Fruit fly (Drosophila melanogaster) whole organism, prepupa: ENCODE results near the gene RpL10.

Experiments used
- Blimp-1 ChIP-seq: fragments of 200-800 bp; sonication (Bioruptor generic); optimal IDR thresholded peaks from 3 replicates; lab custom pipeline; 2017; ENCODE audit warnings: missing biosample characterization, missing genetic modification characterization, mild to moderate bottlenecking, moderate library complexity, missing genetic modification reagents
- CG11294 ChIP-seq: fragments of 200-800 bp; sonication (Bioruptor generic); IDR thresholded peaks from 2 replicates; pipeline ENCODE4 v1.3.6; 2022; ENCODE audit warnings: missing biosample characterization, missing genetic modification characterization
- CG1621 ChIP-seq: fragments of 200-800 bp; sonication (Bioruptor generic); optimal IDR thresholded peaks from 3 replicates; lab custom pipeline; 2018; ENCODE audit warnings: missing biosample characterization, mild to moderate bottlenecking, missing genetic modification characterization
- CG16779 ChIP-seq: fragments of 200-800 bp; sonication (Bioruptor generic); optimal IDR thresholded peaks from 3 replicates; lab custom pipeline; 2017; ENCODE audit warnings: missing biosample characterization, mild to moderate bottlenecking, missing genetic modification characterization
- CG6808 ChIP-seq: fragments of 200-800 bp; sonication (Bioruptor generic); optimal IDR thresholded peaks from 3 replicates; lab custom pipeline; 2017; ENCODE audit warnings: missing biosample characterization, missing genetic modification characterization, mild to moderate bottlenecking, moderate library complexity, missing genetic modification reagents
- CG8319 ChIP-seq: fragments of 200-800 bp; sonication (Bioruptor generic); optimal IDR thresholded peaks from 3 replicates; lab custom pipeline; 2016; ENCODE audit warnings: missing biosample characterization, missing genetic modification characterization
- Eip93F ChIP-seq: fragments of 200-800 bp; sonication (Bioruptor generic); optimal IDR thresholded peaks from 2 replicates; lab custom pipeline; 2016; ENCODE audit warnings: missing biosample characterization, mild to moderate bottlenecking, missing genetic modification characterization
- Sox102F ChIP-seq: fragments of 200-800 bp; sonication (Bioruptor generic); optimal IDR thresholded peaks from 2 replicates; lab custom pipeline; 2016; ENCODE audit warnings: missing biosample characterization, mild to moderate bottlenecking, missing genetic modification characterization
- cyc ChIP-seq: fragments of 200-800 bp; sonication (Bioruptor generic); optimal IDR thresholded peaks from 3 replicates; lab custom pipeline; 2016; ENCODE audit warnings: missing biosample characterization, missing genetic modification characterization
- dac ChIP-seq: fragments of 200-800 bp; sonication (Bioruptor generic); optimal IDR thresholded peaks from 2 replicates; lab custom pipeline; 2017; ENCODE audit warnings: missing biosample characterization, mild to moderate bottlenecking, missing genetic modification characterization
- fkh ChIP-seq: fragments of 200-800 bp; sonication (Bioruptor generic); optimal IDR thresholded peaks from 3 replicates; lab custom pipeline; 2017; ENCODE audit warnings: missing biosample characterization, mild to moderate bottlenecking, missing genetic modification characterization, moderate library complexity
- lz ChIP-seq: fragments of 200-800 bp; sonication (Bioruptor generic); optimal IDR thresholded peaks from 3 replicates; lab custom pipeline; 2016; ENCODE audit warnings: missing biosample characterization, missing genetic modification characterization
- ss ChIP-seq, 2 experiments: fragments of 200-800 bp; sonication (Bioruptor generic); optimal IDR thresholded peaks; 2 replicates in 1 of 2; 3 replicates in 1 of 2; lab custom pipeline; 2017 to 2018; ENCODE audit warnings: mild to moderate bottlenecking in 2 of 2, missing biosample characterization in 2 of 2, missing genetic modification characterization in 2 of 2, moderate library complexity in 1 of 2
- svp ChIP-seq: fragments of 200-800 bp; sonication (Bioruptor generic); peaks from one replicate; lab custom pipeline; 2016; ENCODE audit warnings: missing biosample characterization, missing genetic modification characterization

dm6 chr3L:23095277-23095676 is at the start of gene RpL10:
- TF ChIP-seq CG11294 (GFP tag; lab: Robert Waterston, UW) (no peak), fkh (GFP tag; lab: Kevin White, UChicago) (no peak), CG1621 (tag; lab: Kevin White, UChicago) (peak; percentile 57), Blimp-1 (peak; percentile 14), dac (GFP tag; lab: Kevin White, UChicago) (no peak), Sox102F (peak; percentile 37), ss (GFP tag; optimal IDR thresholded peaks at IDR 0.05; lab: Kevin White, UChicago) (peak; percentile 3 to 61), svp (GFP tag; lab: Kevin White, UChicago) (peak; percentile 63), Eip93F (GFP tag; lab: Kevin White, UChicago) (no peak), CG8319 (no peak), cyc (GFP tag; lab: Kevin White, UChicago) (peak; percentile 52), CG6808 (peak; percentile 17), lz (GFP tag; lab: Kevin White, UChicago) (peak; percentile 22), CG16779 (tag; lab: Kevin White, UChicago) (no peak)
